Worm (Caenorhabditis elegans): ENCODE measurements around the gene R05F9.9.
"Not testable (repeated sequence)": the region's sequence is repeated elsewhere in the genome, so short reads cannot be mapped to it uniquely, and the experiment has no call there.

R05F9.9 gene

ce11 chrII:4863357-4863756, 38.5 kb downstream of the R05F9.9 start, which contains the start of the genes mpst-4 and F11G11.14:
TSS of gene mpst-4 (minus strand) at chrII:4863457.
TSS of gene F11G11.14 (plus strand) at chrII:4863681.
- TF ChIP-seq aly-2 (tag; optimal IDR thresholded peaks at IDR 0.05): no peak

- TF ChIP-seq nhr-129, snpc-4, crh-2 (tag; optimal IDR thresholded peaks at IDR 0.05): not testable (repeated sequence)
These were observed 41.6 kb downstream of the R05F9.9 start, which contains the start of the genes nspd-5 and F11G11.4 for ce11 chrII:4860260-4860659. TSS of gene nspd-5 (minus strand) at chrII:4860360. TSS of gene F11G11.4 (plus strand) at chrII:4860594.

- TF ChIP-seq ztf-4 (tag; optimal IDR thresholded peaks at IDR 0.05): peak; percentile 35
- peak; percentile 59 for TF ChIP-seq ama-1 (optimal IDR thresholded peaks at IDR 0.05)
- no peak for TF ChIP-seq nhr-23 (tag; optimal IDR thresholded peaks at IDR 0.05)
These were observed 42.9 kb downstream of the R05F9.9 start for ce11 chrII:4858906-4859411.

ce11 chrII:4857873-4858364, 44.0 kb downstream of the R05F9.9 start, which contains the start of gene F11G11.5:
TSS of gene F11G11.5 (plus strand) at chrII:4857923.
- no peak for TF ChIP-seq R02D3.7 (tag; optimal IDR thresholded peaks at IDR 0.05)
- no peak for TF ChIP-seq C34F6.9 (tag; optimal IDR thresholded peaks at IDR 0.05)
- no peak for TF ChIP-seq egl-27 (tag; optimal IDR thresholded peaks at IDR 0.05)
- TF ChIP-seq sma-9 (GFP tag; optimal IDR thresholded peaks at IDR 0.05): no peak
- TF ChIP-seq sma-9 (tag; optimal IDR thresholded peaks at IDR 0.05): no peak
- TF ChIP-seq ztf-4 (tag; optimal IDR thresholded peaks at IDR 0.05): peak; percentile 33
- peak; percentile 68 for TF ChIP-seq ama-1 (optimal IDR thresholded peaks at IDR 0.05)
- no peak for TF ChIP-seq fos-1 (tag; optimal IDR thresholded peaks at IDR 0.05)
- TF ChIP-seq sem-4 (tag; optimal IDR thresholded peaks at IDR 0.05): no peak

ce11 chrII:4857086-4857485, 44.8 kb downstream of the R05F9.9 start:
- TF ChIP-seq crh-2 (tag; optimal IDR thresholded peaks at IDR 0.05): peak; percentile 32
- TF ChIP-seq unc-55 (GFP tag; optimal IDR thresholded peaks at IDR 0.05): no peak
- peak; percentile 18 for TF ChIP-seq sma-9 (GFP tag; optimal IDR thresholded peaks at IDR 0.05)
- TF ChIP-seq sma-9 (tag; optimal IDR thresholded peaks at IDR 0.05): no peak
- peak; percentile 94 for TF ChIP-seq fos-1 (tag; optimal IDR thresholded peaks at IDR 0.05)
- TF ChIP-seq nhr-129 (tag; optimal IDR thresholded peaks at IDR 0.05): peak; percentile 17

ce11 chrII:4856113-4856512, 45.8 kb downstream of the R05F9.9 start:
- no peak for TF ChIP-seq ztf-1 (GFP tag; conservative IDR thresholded peaks at IDR 0.05)
- TF ChIP-seq nhr-25 (tag; optimal IDR thresholded peaks at IDR 0.05): peak; percentile 73
- no peak for TF ChIP-seq snpc-4 (tag; optimal IDR thresholded peaks at IDR 0.05)
- TF ChIP-seq fos-1 (tag; optimal IDR thresholded peaks at IDR 0.05): no peak
- no peak for TF ChIP-seq F13H6.1 (tag; optimal IDR thresholded peaks at IDR 0.05)
- no peak for TF ChIP-seq sma-3 (GFP tag; optimal IDR thresholded peaks at IDR 0.05)
- TF ChIP-seq unc-62 (GFP tag; optimal IDR thresholded peaks at IDR 0.05): no peak
- no peak for TF ChIP-seq ceh-16 (tag; optimal IDR thresholded peaks at IDR 0.05)
- no peak for TF ChIP-seq mab-5 (tag; optimal IDR thresholded peaks at IDR 0.05)
- no peak for TF ChIP-seq nhr-6 (tag; optimal IDR thresholded peaks at IDR 0.05)
- TF ChIP-seq elt-3 (tag; optimal IDR thresholded peaks at IDR 0.05): no peak
- TF ChIP-seq ztf-4 (tag; optimal IDR thresholded peaks at IDR 0.05): no peak
- no peak for TF ChIP-seq unc-39 (tag; optimal IDR thresholded peaks at IDR 0.05)
- peak; percentile 32 for TF ChIP-seq sma-9 (GFP tag; optimal IDR thresholded peaks at IDR 0.05)
- TF ChIP-seq sma-9 (tag; optimal IDR thresholded peaks at IDR 0.05): no peak
- no peak for TF ChIP-seq nhr-23 (tag; optimal IDR thresholded peaks at IDR 0.05)
- TF ChIP-seq nhr-10 (tag; optimal IDR thresholded peaks at IDR 0.05): no peak
- peak; percentile 4 for TF ChIP-seq crh-2 (tag; optimal IDR thresholded peaks at IDR 0.05)
- no peak for TF ChIP-seq mdl-1 (tag; optimal IDR thresholded peaks at IDR 0.05)
- no peak for TF ChIP-seq nhr-77 (tag; optimal IDR thresholded peaks at IDR 0.05)
- no peak for TF ChIP-seq blmp-1 (tag; optimal IDR thresholded peaks at IDR 0.05; ENCODE audit: insufficient read depth)
- no peak for TF ChIP-seq ama-1 (optimal IDR thresholded peaks at IDR 0.05)
- TF ChIP-seq skn-1 (tag; optimal IDR thresholded peaks at IDR 0.05): peak; percentile 1
- peak in 1 of 2 experiments; percentile 52 for TF ChIP-seq lsy-2 (tag; optimal IDR thresholded peaks at IDR 0.05)
- TF ChIP-seq C34F6.9 (tag; optimal IDR thresholded peaks at IDR 0.05): peak; percentile 54
- TF ChIP-seq lin-13 (GFP tag; optimal IDR thresholded peaks at IDR 0.05): no peak
- no peak for TF ChIP-seq egl-27 (tag; optimal IDR thresholded peaks at IDR 0.05)
- no peak for TF ChIP-seq dmd-4 (tag; optimal IDR thresholded peaks at IDR 0.05)
- TF ChIP-seq mbf-1 (tag; optimal IDR thresholded peaks at IDR 0.05): no peak
- peak; percentile 13 for TF ChIP-seq nhr-129 (tag; optimal IDR thresholded peaks at IDR 0.05)
- no peak for TF ChIP-seq nhr-12 (tag; optimal IDR thresholded peaks at IDR 0.05)
- TF ChIP-seq gmeb-1 (tag; optimal IDR thresholded peaks at IDR 0.05): peak; percentile 11
- TF ChIP-seq peb-1 (tag; optimal IDR thresholded peaks at IDR 0.05): no peak
- TF ChIP-seq nhr-237 (tag; optimal IDR thresholded peaks at IDR 0.05): no peak
- no peak for TF ChIP-seq nhr-11 (tag; optimal IDR thresholded peaks at IDR 0.05)
- TF ChIP-seq Y55F3AM.14 (GFP tag; optimal IDR thresholded peaks at IDR 0.05): no peak
- TF ChIP-seq alr-1 (tag; optimal IDR thresholded peaks at IDR 0.05): no peak

Measured in whole organism, L2 larva.